Worm (Caenorhabditis elegans) whole organism, late embryonic: ENCODE data around the gene srsx-31.

Source experiments
- pha-4 ChIP-seq: fragments of 150-350 bp; optimal IDR thresholded peaks from 2 replicates; lab custom pipeline; 2018; ENCODE audit warnings: missing biosample characterization, missing genetic modification reagents, missing genetic modification characterization
- pqm-1 ChIP-seq: sonication (generic microtip); optimal IDR thresholded peaks from 2 replicates; lab custom pipeline; 2016; ENCODE audit warnings: missing genetic modification characterization, missing compliant biosample characterization
- pros-1 ChIP-seq: fragments of 150-350 bp; optimal IDR thresholded peaks from 2 replicates; lab custom pipeline; 2014; ENCODE audit warnings: missing biosample characterization, missing genetic modification reagents, missing genetic modification characterization

DNA sequence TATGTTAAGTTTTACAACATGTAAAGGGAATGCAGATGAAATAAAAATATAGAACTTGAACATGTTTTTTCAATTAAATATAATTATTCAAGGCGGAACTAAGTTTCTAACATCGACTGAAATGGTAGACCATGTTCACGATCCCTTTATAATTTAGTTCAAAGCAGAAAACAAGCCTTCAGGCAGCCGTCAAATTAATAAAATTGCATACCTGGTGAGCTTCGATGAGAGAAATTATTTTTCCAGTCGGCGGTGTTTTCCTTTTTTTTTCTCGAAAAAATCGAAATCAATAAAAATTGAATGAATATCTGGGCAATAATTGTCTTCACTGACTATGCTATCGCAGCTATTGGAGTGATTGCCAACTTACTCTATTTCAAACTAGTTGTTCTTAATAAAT, 36.0 kb upstream of the srsx-31 start, which contains the start of gene C03E10.1:
- TF ChIP-seq pha-4 (tag; lab: Kevin White, UChicago) (no peak), pros-1 (tag; lab: Kevin White, UChicago) (no peak), pqm-1 (tag; lab: Kevin White, UChicago) (no peak)
